Worm (Caenorhabditis elegans) whole organism, L2 larva: ENCODE results near the gene F29B9.8.
A peak's percentile ranks its signal among the peaks of the same experiment; 100 is the strongest.

ENCODE experiments used
- F13H6.1 ChIP-seq: sonication (generic microtip); optimal IDR thresholded peaks from 2 replicates; lab custom pipeline; 2016; ENCODE audit warnings: missing genetic modification characterization, missing compliant biosample characterization
- ZK546.5 ChIP-seq: sonication (generic microtip); optimal IDR thresholded peaks from 2 replicates; lab custom pipeline; 2017; ENCODE audit warnings: missing biosample characterization, missing genetic modification characterization
- ama-1 ChIP-seq: fragments of 150-350 bp; optimal IDR thresholded peaks from 2 replicates; lab custom pipeline; 2018; ENCODE audit warnings: inconsistent platforms
- ceh-82 ChIP-seq: fragments of 150-350 bp; optimal IDR thresholded peaks from 2 replicates; lab custom pipeline; 2014; ENCODE audit warnings: missing biosample characterization, missing genetic modification characterization
- lin-11 ChIP-seq: fragments of 150-350 bp; sonication (generic microtip); optimal IDR thresholded peaks from 2 replicates; lab custom pipeline; 2014; ENCODE audit warnings: missing biosample characterization, missing genetic modification characterization, inconsistent platforms, mixed read lengths
- mab-5 ChIP-seq: fragments of 150-350 bp; optimal IDR thresholded peaks from 2 replicates; lab custom pipeline; 2014; ENCODE audit warnings: missing biosample characterization, missing genetic modification characterization
- mdl-1 ChIP-seq, 2 experiments: fragments of 150-350 bp in 1 of 2; sonication (generic microtip) in 1 of 2; optimal IDR thresholded peaks; 2 replicates each; lab custom pipeline; 2017; ENCODE audit warnings: missing biosample characterization in 2 of 2, missing genetic modification characterization in 2 of 2
- nhr-12 ChIP-seq: fragments of 150-350 bp; optimal IDR thresholded peaks from 2 replicates; lab custom pipeline; 2014; ENCODE audit warnings: missing biosample characterization, missing genetic modification characterization
- nhr-21 ChIP-seq: fragments of 150-350 bp; optimal IDR thresholded peaks from 2 replicates; lab custom pipeline; 2014; ENCODE audit warnings: missing biosample characterization, missing genetic modification characterization
- skn-1 ChIP-seq: sonication (generic microtip); optimal IDR thresholded peaks from 2 replicates; lab custom pipeline; 2017; ENCODE audit warnings: missing biosample characterization, missing genetic modification characterization
- snpc-4 ChIP-seq: fragments of 150-350 bp; optimal IDR thresholded peaks from 2 replicates; lab custom pipeline; 2014; ENCODE audit warnings: missing biosample characterization, missing genetic modification characterization
- unc-62 ChIP-seq: fragments of 150-350 bp; optimal IDR thresholded peaks from 2 replicates; lab custom pipeline; 2014; ENCODE audit warnings: missing biosample characterization, missing genetic modification reagents, missing genetic modification characterization
- zag-1 ChIP-seq: fragments of 150-350 bp; optimal IDR thresholded peaks from 2 replicates; lab custom pipeline; 2014; ENCODE audit warnings: missing biosample characterization, missing genetic modification characterization

- TF ChIP-seq nhr-21 (tag; lab: Kevin White, UChicago) (no peak), F13H6.1 (tag; lab: Kevin White, UChicago) (no peak), snpc-4 (tag; lab: Kevin White, UChicago) (no peak), ceh-82 (tag; lab: Kevin White, UChicago) (no peak), ZK546.5 (tag; lab: Kevin White, UChicago) (no peak), lin-11 (tag; lab: Kevin White, UChicago) (peak; percentile 24), mab-5 (tag; lab: Kevin White, UChicago) (no peak), unc-62 (no peak), mdl-1 (tag; optimal IDR thresholded peaks at IDR 0.05; lab: Kevin White, UChicago) (no peak), nhr-12 (tag; lab: Kevin White, UChicago) (no peak), skn-1 (tag; lab: Kevin White, UChicago) (no peak), ama-1 (no peak), zag-1 (no peak)
Measured at ce11 chrIV:4613516-4613915, 34.0 kb upstream of the F29B9.8 start.
